Worm (Caenorhabditis elegans): ENCODE measurements around the gene C25F9.5.

Gene C25F9.5

DNA sequence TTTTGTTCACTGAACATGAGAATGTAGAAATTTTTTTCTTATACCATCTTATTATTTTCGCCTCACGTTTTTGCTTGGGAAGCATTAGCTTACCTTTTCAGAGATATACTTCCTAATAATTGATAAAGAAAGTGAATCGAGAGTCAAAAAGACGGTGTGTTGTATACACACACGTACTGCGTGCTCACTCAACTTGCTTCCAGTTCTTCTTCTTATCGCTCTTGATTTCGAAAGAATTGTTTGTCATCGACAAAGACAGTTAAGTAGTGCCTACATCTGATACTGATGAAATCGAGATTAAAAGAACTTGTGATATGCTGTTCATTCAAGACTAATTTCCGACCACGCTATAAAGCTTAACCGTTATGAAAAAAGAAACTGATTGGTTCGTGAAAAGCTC is at the start of gene C25F9.5:
Gene C25F9.5 (minus strand): TSS at position 195 of the 400 bp plus-strand sequence.
- TF ChIP-seq M03D4.4 (tag; optimal IDR thresholded peaks at IDR 0.05) (no peak), unc-62 (GFP tag; optimal IDR thresholded peaks at IDR 0.05) (no peak), bed-3 (GFP tag; optimal IDR thresholded peaks at IDR 0.05) (no peak)

DNA sequence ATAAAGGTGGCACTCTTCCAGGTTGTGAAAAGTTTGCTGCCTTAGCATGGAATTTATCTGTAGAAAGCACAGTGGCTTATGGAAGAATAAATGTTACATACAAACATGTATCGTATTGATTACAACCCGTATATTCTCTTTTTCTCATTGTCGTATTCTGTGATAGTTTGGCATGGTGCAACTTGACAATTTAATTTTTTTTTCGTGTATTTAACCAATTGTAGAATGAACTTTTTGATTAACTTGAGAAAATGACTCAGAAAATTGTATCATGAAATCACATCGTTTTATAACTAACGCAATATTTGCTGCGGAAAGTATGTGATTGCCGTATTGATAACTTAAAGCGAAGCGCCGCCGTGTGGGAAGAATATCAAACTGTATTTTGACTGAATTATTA is 46.5 kb upstream of the C25F9.5 start, which contains the start of gene Y43F8B.24:
Gene Y43F8B.24 (plus strand): TSS at position 301 of the 400 bp plus-strand sequence.
- TF ChIP-seq zip-8 (tag; optimal IDR thresholded peaks at IDR 0.05) = no peak

DNA sequence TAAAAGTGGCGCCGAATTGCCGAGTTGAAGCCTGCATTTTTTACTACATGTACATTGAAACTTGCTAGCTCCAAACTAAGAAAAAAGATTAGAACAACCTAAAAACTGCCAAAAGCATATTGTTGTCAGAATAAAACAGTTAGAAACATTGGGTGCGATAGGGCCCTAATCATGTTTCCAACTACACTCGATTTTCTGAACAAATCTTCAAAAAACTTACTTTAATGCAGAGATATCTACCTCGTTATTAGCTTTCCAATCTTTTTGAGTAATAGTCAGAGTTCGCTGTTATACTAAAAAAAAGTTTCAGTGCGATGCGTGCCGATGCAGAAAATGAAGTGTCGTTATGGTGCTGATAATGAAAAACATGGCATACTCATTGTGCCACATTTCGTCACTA is 45.0 kb upstream of the C25F9.5 start, which contains the start of the genes Y43F8B.13 and Y43F8B.14:
Gene Y43F8B.13 (plus strand): TSS at position 301 of the 400 bp plus-strand sequence.
Gene Y43F8B.14 (minus strand): TSS at position 322 of the 400 bp plus-strand sequence.
- TF ChIP-seq mep-1 (tag; optimal IDR thresholded peaks at IDR 0.05) (no peak), ceh-43 (GFP tag; optimal IDR thresholded peaks at IDR 0.05) (no peak), elt-1 (tag; optimal IDR thresholded peaks at IDR 0.05; ENCODE audit: borderline replicate concordance, insufficient read depth) (no peak), nhr-237 (tag; optimal IDR thresholded peaks at IDR 0.05) (no peak), unc-39 (tag; optimal IDR thresholded peaks at IDR 0.05) (no peak)

DNA sequence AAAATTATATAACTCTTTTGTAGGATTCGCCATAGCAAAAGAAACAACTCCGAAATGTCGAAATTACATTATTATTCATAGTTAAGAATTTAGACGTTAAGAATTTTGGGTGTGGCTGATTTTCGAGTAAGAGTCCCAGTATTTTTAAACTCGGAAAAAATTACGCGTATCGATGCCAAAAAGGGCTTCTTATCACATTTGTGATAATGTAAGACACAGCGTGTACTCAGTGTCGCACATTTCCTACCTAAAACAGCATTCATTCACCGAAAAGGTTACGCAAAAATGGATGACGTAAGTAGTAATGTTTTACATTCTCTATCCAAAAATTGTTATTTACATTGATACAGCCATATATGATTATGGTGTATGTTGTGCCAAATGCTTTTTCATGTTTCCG is 38.9 kb upstream of the C25F9.5 start, which contains the start of gene M04C3.5:
Gene M04C3.5 (plus strand): TSS at position 190 of the 400 bp plus-strand sequence.
- TF ChIP-seq elt-3 (tag; optimal IDR thresholded peaks at IDR 0.05) (no peak), ceh-39 (tag; optimal IDR thresholded peaks at IDR 0.05) (no peak), tbx-8 (GFP tag; optimal IDR thresholded peaks at IDR 0.05) (no peak), cnd-1 (tag; optimal IDR thresholded peaks at IDR 0.05) (no peak), ceh-83 (GFP tag; optimal IDR thresholded peaks at IDR 0.05) (no peak), nhr-2 (tag; optimal IDR thresholded peaks at IDR 0.05) (no peak)

DNA sequence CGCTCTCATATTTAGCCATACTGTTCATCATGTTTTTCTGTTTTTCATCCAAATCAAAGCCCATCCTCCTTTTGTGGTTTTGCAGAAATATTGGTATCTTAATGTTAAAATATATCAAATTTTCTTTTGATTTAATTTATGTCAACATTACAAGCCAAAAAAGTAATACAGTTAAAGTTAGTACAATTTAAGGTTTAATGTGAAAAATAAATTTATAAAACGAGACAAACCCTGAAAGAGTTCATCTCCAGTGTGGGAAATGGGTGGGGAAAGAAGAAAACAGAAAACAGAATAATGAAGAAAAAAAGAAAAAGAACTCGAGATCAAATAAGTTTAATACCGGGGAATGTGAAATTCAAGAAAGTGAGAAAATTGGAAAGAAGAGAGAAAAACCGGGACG is 38.1 kb upstream of the C25F9.5 start, which contains the start of gene M04C3.2:
Gene M04C3.2 (minus strand): TSS at position 101 of the 400 bp plus-strand sequence.
- no peak for TF ChIP-seq ztf-11 (tag; optimal IDR thresholded peaks at IDR 0.05)
- TF ChIP-seq cnd-1 (tag; optimal IDR thresholded peaks at IDR 0.05) = no peak
- TF ChIP-seq ceh-43 (GFP tag; optimal IDR thresholded peaks at IDR 0.05) = no peak
- no peak for TF ChIP-seq mep-1 (tag; optimal IDR thresholded peaks at IDR 0.05)
- no peak for TF ChIP-seq nhr-28 (tag; optimal IDR thresholded peaks at IDR 0.05)

DNA sequence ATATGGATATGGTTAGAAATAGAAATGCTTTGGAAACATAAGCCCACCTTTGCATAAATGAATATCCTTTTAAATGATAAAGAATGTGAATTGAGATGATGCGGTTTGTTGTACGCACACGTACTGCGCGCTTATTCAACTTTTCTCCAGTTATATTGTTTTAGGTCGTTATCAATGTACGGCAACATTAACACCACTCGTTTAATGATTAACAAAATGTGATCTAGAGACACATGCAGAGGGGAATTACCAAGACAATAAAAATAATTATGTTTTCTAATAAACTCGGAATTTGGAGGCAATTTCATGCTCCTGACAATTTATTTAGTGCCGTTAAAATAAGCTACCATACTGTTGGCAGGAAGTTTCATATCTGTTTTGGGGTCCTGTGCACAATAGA is 34.8 kb upstream of the C25F9.5 start, which contains the start of gene M04C3.1:
Gene M04C3.1 (minus strand): TSS at position 164 of the 400 bp plus-strand sequence.
- TF ChIP-seq mls-2 (tag; optimal IDR thresholded peaks at IDR 0.05) (no peak), lin-13 (tag; optimal IDR thresholded peaks at IDR 0.05) (no peak), ceh-83 (GFP tag; optimal IDR thresholded peaks at IDR 0.05) (no peak), nhr-28 (tag; optimal IDR thresholded peaks at IDR 0.05) (no peak), nhr-237 (tag; optimal IDR thresholded peaks at IDR 0.05) (no peak), unc-120 (tag; optimal IDR thresholded peaks at IDR 0.05; ENCODE audit: poor library complexity, severe bottlenecking) (no peak), elt-1 (tag; optimal IDR thresholded peaks at IDR 0.05; ENCODE audit: borderline replicate concordance, insufficient read depth) (no peak), cnd-1 (tag; optimal IDR thresholded peaks at IDR 0.05) (no peak), sem-2 (GFP tag; optimal IDR thresholded peaks at IDR 0.05) (no peak), bed-3 (GFP tag; optimal IDR thresholded peaks at IDR 0.05) (no peak), blmp-1 (tag; optimal IDR thresholded peaks at IDR 0.05) (no peak), unc-62 (GFP tag; optimal IDR thresholded peaks at IDR 0.05) (no peak), zip-8 (tag; optimal IDR thresholded peaks at IDR 0.05) (no peak), ztf-11 (tag; optimal IDR thresholded peaks at IDR 0.05) (no peak), unc-39 (tag; optimal IDR thresholded peaks at IDR 0.05) (no peak), sptf-1 (tag; optimal IDR thresholded peaks at IDR 0.05) (no peak)

DNA sequence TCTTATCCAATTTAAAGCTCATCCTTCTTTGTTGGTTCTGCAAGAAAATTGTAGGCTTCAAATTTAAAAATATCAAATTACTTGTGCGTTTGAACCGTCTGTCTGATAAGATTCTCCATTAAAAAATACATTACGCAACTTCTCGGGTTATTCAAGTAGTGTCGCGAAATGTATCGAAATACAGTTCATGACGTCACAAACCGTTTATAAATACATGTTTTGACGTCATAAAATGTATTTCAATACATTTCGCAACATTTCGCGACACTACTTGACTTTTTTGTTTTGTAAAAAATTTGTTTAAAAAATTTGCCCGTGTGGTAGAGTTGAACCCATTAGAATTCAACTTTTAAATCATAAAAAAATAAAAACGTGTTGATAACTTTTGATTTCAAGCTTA is 32.9 kb upstream of the C25F9.5 start:
- TF ChIP-seq zip-8 (tag; optimal IDR thresholded peaks at IDR 0.05) (peak; percentile 76), mls-2 (tag; optimal IDR thresholded peaks at IDR 0.05) (no peak)

DNA sequence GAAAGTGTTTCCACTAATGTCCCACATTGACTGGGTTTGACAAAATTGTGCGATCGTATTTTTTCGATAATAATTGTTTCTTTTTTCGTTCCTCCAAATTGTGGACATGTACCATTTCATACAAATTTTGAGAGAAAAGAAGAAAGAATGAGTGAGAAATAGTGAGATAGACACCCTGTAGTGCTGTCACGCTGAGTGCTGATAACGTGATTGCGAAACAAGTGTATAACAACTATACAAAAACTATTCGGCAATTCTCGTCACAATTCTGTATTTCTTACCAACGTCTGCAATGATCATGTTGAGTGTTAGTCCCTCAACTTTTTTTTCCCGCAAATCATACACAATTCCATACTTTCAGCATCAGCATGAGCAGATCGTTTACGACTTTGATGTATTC is 25.6 kb upstream of the C25F9.5 start, which contains the start of gene C25F9.14:
Gene C25F9.14 (plus strand): TSS at position 178 of the 400 bp plus-strand sequence.
- TF ChIP-seq unc-120 (tag; optimal IDR thresholded peaks at IDR 0.05; ENCODE audit: poor library complexity, severe bottlenecking) (no peak), cnd-1 (tag; optimal IDR thresholded peaks at IDR 0.05) (no peak), pha-4 (tag; optimal IDR thresholded peaks at IDR 0.05) (no peak), elt-1 (tag; optimal IDR thresholded peaks at IDR 0.05; ENCODE audit: borderline replicate concordance, insufficient read depth) (no peak), lsy-2 (tag; optimal IDR thresholded peaks at IDR 0.05) (no peak), tbx-8 (GFP tag; optimal IDR thresholded peaks at IDR 0.05) (no peak), sem-2 (GFP tag; optimal IDR thresholded peaks at IDR 0.05) (no peak), ceh-43 (GFP tag; optimal IDR thresholded peaks at IDR 0.05) (no peak)

All from whole organism, mixed stage, embryonic.